Worm (Caenorhabditis elegans) whole organism, dauer: Measurements from ENCODE around the gene spp-20.

ENCODE experiments used
- unc-62 ChIP-seq: sonication (generic microtip); optimal IDR thresholded peaks from 2 replicates; lab custom pipeline; 2017; ENCODE audit warnings: missing biosample characterization, missing genetic modification reagents, missing genetic modification characterization

The spp-20 gene

DNA sequence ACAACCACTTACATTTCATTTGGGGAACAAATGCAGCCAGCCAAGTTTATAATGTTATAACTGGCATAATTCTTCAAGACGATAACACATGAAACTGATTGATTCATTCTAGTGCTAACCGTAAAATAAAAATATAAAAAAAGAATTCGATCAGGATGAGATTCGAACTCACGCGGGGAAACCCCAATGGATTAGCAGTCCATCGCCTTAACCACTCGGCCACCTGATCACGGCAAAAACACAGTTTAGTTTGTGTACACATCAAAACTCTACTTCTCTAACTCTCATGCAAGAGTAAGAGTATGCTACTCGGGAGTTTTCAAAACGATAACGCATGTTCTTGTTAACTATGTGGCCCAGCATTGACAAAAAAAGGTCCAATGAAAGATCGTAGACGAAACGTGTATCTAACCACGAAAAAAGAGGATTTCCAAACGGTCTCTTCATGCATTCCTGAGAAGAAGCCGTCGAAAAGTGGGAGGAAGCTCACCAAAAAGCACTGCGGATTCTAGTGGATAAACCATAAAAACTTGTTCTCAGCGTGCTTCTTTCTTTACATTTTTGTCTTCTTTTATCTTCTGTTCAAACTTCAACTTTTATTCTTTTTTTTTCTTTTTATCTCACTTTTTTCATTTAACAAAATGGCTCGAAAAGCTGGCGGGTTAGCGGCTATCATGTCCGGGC lies 6.2 kb downstream of the spp-20 start, which contains the start of gene twk-10:
twk-10 (plus strand) TSS at position 634 of the 684 bp plus-strand sequence.
- TF ChIP-seq unc-62 (GFP tag; lab: Kevin White, UChicago): no peak

- TF ChIP-seq unc-62 (GFP tag; lab: Kevin White, UChicago): no peak
Observed at ce11 chrV:6549871-6550270, 8.1 kb downstream of the spp-20 start, which contains the start of gene lipl-4. Gene lipl-4, plus strand, starts transcription at chrV:6550171.

- no peak for TF ChIP-seq unc-62 (GFP tag; lab: Kevin White, UChicago)
Observed at ce11 chrV:6549148-6549547, 8.9 kb downstream of the spp-20 start, which contains the start of gene K04A8.20. Gene K04A8.20, plus strand, starts transcription at chrV:6549448.

ce11 chrV:6548309-6548708 lies 9.7 kb downstream of the spp-20 start:
- TF ChIP-seq unc-62 (GFP tag; lab: Kevin White, UChicago): no peak

DNA sequence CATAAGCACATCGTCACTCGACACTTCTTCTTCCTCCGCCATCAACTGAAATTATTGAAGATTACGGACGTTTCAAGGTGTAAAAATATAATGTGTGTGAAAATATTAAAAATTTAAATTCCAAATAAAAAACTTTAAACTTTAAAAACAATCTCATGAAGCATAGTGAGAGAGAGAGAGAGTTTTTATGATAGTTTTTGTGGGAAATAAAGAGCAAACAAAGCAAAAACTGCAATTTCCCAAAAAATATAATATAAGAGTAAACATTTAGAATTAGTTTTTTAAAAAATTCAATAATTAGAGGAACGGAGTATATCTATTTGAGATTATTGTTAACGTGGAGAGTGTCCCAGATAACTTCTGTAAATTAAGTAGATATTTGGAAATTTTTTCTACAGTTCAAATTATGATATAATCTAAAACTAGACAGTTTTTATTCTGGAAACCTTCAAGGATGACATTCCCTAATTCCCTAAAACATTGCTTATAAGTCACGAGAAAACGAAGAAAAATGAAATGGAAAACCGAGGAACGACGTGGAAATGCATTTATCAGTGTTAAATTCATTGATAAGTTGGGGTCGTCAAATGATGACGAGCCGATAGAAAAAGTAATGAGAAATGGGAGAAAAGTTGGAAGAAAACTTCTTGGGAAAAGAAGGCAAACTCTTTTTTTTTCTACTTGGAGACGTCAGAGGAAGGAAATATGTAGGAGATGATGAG lies 11.4 kb downstream of the spp-20 start, which contains the start of gene dre-1:
dre-1 (minus strand) TSS at position 51 of the 722 bp plus-strand sequence.
- no peak for TF ChIP-seq unc-62 (GFP tag; lab: Kevin White, UChicago)

ce11 chrV:6544999-6545398 lies 13.0 kb downstream of the spp-20 start:
- TF ChIP-seq unc-62 (GFP tag; lab: Kevin White, UChicago): no peak

ce11 chrV:6541875-6542274 lies 16.1 kb downstream of the spp-20 start:
- TF ChIP-seq unc-62 (GFP tag; lab: Kevin White, UChicago): no peak

- no peak for TF ChIP-seq unc-62 (GFP tag; lab: Kevin White, UChicago)
Observed at ce11 chrV:6538323-6538722, 19.7 kb downstream of the spp-20 start.

ce11 chrV:6533030-6533429 lies 25.0 kb downstream of the spp-20 start, which contains the start of gene hpo-26:
Gene hpo-26, minus strand, starts transcription at chrV:6533060.
- TF ChIP-seq unc-62 (GFP tag; lab: Kevin White, UChicago): no peak

- no peak for TF ChIP-seq unc-62 (GFP tag; lab: Kevin White, UChicago)
Observed at ce11 chrV:6524757-6525156, 33.2 kb downstream of the spp-20 start, which contains the start of gene acs-1. Gene acs-1, plus strand, starts transcription at chrV:6524989.

DNA sequence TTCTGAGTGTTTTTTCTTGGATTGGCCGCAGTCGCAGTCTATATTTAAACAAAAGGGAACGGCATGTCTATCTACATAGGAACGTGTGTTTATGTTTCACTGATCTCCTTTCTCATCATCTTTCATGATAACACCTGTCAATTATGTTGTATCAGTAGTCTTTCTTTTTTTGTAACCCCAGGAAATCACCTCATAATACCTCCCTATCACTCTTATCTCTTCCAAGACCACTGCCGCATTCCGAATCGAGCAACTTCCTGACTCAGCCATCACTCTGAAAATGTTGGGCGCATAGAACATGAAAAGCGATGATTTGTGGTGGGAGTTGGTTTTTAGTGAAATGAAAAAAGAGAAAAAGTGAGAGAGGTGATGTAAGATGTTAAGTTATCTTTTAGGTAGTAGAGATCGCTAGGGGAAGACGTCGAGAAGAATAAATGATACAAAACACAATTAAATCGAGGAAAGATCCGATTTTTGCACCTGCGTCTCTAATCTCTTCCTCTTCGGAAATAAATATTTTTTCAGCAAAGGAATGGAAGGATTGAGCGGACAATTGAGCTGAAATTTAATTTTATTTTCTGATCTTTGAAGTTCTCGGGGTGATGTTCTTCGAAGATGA lies 35.0 kb downstream of the spp-20 start:
- TF ChIP-seq unc-62 (GFP tag; lab: Kevin White, UChicago): no peak

ce11 chrV:6520385-6521080 lies 37.5 kb downstream of the spp-20 start, which contains the start of the genes F46E10.2 and F46E10.18:
Gene F46E10.2, plus strand, starts transcription at chrV:6520435.
Gene F46E10.18, plus strand, starts transcription at chrV:6521030.
- TF ChIP-seq unc-62 (GFP tag; lab: Kevin White, UChicago): no peak

DNA sequence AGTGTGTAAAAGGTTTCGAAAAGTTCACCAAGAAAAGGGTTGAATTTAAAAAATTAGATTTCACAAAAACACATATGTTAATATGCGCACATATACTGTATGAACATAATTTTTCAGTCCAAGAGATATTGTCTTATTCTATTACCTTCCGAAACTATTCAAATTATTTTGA lies 39.9 kb downstream of the spp-20 start, which contains the start of gene F46E10.3:
F46E10.3 (plus strand) TSS at position 73 of the 172 bp plus-strand sequence.
- TF ChIP-seq unc-62 (GFP tag; lab: Kevin White, UChicago): no peak

DNA sequence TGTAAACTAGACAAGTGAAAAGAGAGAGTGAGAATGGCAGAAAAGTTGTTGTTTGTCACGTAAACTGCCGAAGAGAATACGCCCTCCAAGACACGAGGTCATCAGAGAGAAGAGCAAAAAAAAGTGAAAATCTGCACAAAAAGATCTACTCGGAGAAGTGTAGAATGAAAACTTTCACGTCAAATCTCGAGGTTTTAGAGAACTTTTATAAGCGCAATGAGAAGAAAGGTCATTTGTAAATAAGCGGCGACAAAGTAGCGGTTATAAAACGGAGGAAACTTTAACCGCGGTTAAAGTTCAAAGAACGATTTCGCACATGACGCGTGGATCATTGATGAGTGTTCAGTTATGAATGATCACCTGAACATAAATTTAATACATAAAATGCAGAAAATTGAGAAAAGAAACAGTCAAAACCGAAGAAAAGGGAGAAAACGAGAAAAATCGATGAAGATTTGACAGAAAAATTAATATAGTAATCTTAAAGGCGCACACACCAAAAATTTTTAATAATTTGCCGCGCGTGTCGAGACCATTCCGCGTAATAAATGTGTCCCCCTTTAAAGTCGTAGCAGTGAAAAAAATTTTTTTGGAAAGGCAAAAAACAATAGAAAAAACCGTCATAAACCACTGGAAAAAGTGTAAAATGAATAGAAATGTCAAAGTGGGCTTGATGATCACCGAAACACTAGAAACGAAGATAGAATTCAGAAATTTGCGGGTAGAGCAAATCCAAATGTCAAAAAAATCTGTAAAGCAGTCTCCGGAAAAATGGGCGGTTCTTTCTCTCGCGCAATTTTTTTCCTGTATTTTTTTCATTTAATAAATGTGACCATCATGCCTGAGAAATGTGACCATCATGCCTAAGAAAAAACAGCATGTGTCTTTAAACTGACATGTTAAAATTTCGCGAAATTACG lies 40.4 kb downstream of the spp-20 start:
- no peak for TF ChIP-seq unc-62 (GFP tag; lab: Kevin White, UChicago)
